Fruit fly (Drosophila melanogaster) whole organism, embryonic: ENCODE results near the gene CG31404.

Source experiments
- Abd-B ChIP-seq: fragments of 200-800 bp; sonication (Bioruptor generic); optimal IDR thresholded peaks from 2 replicates; lab custom pipeline; 2018; ENCODE audit warnings: missing biosample characterization, mild to moderate bottlenecking, missing genetic modification characterization, moderate library complexity
- CG12071 ChIP-seq: fragments of 200-800 bp; sonication (Bioruptor generic); optimal IDR thresholded peaks from 3 replicates; lab custom pipeline; 2018; ENCODE audit warnings: missing biosample characterization, mild to moderate bottlenecking, missing genetic modification characterization
- CG12299 ChIP-seq: fragments of 200-800 bp; sonication (Bioruptor generic); optimal IDR thresholded peaks from 2 replicates; lab custom pipeline; 2018; ENCODE audit warnings: missing biosample characterization, mild to moderate bottlenecking, missing genetic modification characterization
- CG12391 ChIP-seq: fragments of 200-800 bp; sonication (Bioruptor generic); optimal IDR thresholded peaks from 3 replicates; lab custom pipeline; 2018; ENCODE audit warnings: missing biosample characterization, mild to moderate bottlenecking, missing genetic modification characterization, moderate library complexity
- CG12942 ChIP-seq: fragments of 200-800 bp; sonication (Bioruptor generic); optimal IDR thresholded peaks from 3 replicates; lab custom pipeline; 2016; ENCODE audit warnings: missing biosample characterization, missing genetic modification characterization
- CG13287 ChIP-seq: fragments of 200-800 bp; sonication (Bioruptor generic); IDR thresholded peaks from 2 replicates; pipeline ENCODE4 v1.3.6; 2022; ENCODE audit warnings: missing biosample characterization, missing genetic modification characterization; ENCODE audit not compliant: partially characterized antibody
- CG14860 ChIP-seq: fragments of 200-800 bp; sonication (Bioruptor generic); IDR thresholded peaks from 3 replicates; pipeline ENCODE4 v1.3.6; 2022; ENCODE audit warnings: missing biosample characterization, missing genetic modification characterization; ENCODE audit not compliant: partially characterized antibody
- CG15073 ChIP-seq: fragments of 200-800 bp; sonication (Bioruptor generic); optimal IDR thresholded peaks from 2 replicates; lab custom pipeline; 2016; ENCODE audit warnings: missing biosample characterization, missing genetic modification characterization
- CG15479 ChIP-seq: fragments of 200-800 bp; sonication (Bioruptor generic); optimal IDR thresholded peaks from 3 replicates; lab custom pipeline; 2019; ENCODE audit warnings: missing biosample characterization, mild to moderate bottlenecking, missing genetic modification characterization, moderate library complexity
- CG16813 ChIP-seq: fragments of 200-800 bp; sonication (Bioruptor generic); IDR thresholded peaks from 3 replicates; pipeline ENCODE4 v1.3.6; 2022; ENCODE audit warnings: missing biosample characterization, missing genetic modification characterization; ENCODE audit not compliant: partially characterized antibody
- CG2120 ChIP-seq: fragments of 200-800 bp; sonication (Bioruptor generic); optimal IDR thresholded peaks from 3 replicates; lab custom pipeline; 2016; ENCODE audit warnings: missing biosample characterization, missing genetic modification characterization
- CG31441 ChIP-seq: fragments of 200-800 bp; sonication (Bioruptor generic); IDR thresholded peaks from 2 replicates; pipeline ENCODE4 v1.3.6; 2022; ENCODE audit warnings: missing biosample characterization, missing genetic modification characterization
- CG7271 ChIP-seq: fragments of 200-800 bp; sonication (Bioruptor generic); optimal IDR thresholded peaks from 2 replicates; lab custom pipeline; 2018; ENCODE audit warnings: missing biosample characterization, mild to moderate bottlenecking, missing genetic modification characterization, moderate library complexity
- CG7963 ChIP-seq: fragments of 200-800 bp; sonication (Bioruptor generic); IDR thresholded peaks from 3 replicates; pipeline ENCODE4 v1.3.6; 2022; ENCODE audit warnings: missing biosample characterization, missing genetic modification characterization; ENCODE audit not compliant: partially characterized antibody
- CG7987 ChIP-seq: fragments of 200-800 bp; sonication (Bioruptor generic); optimal IDR thresholded peaks from 2 replicates; lab custom pipeline; 2018; ENCODE audit warnings: missing biosample characterization, mild to moderate bottlenecking, missing genetic modification characterization, moderate library complexity
- CG8924 ChIP-seq: fragments of 200-800 bp; optimal IDR thresholded peaks from 3 replicates; lab custom pipeline; 2019; ENCODE audit warnings: missing biosample characterization, mild to moderate bottlenecking, missing genetic modification characterization, moderate library complexity
- CTCF ChIP-seq: fragments of 200-800 bp; sonication (Bioruptor generic); optimal IDR thresholded peaks from 2 replicates; lab custom pipeline; 2017; ENCODE audit warnings: missing biosample characterization, mild to moderate bottlenecking, missing genetic modification characterization, moderate library complexity
- Ets97D ChIP-seq: fragments of 200-800 bp; sonication (Bioruptor generic); optimal IDR thresholded peaks from 3 replicates; lab custom pipeline; 2016; ENCODE audit warnings: missing biosample characterization, missing genetic modification characterization
- H15 ChIP-seq: fragments of 200-800 bp; sonication (Bioruptor generic); IDR thresholded peaks from 3 replicates; pipeline ENCODE4 v1.3.6; 2022; ENCODE audit warnings: missing biosample characterization, missing genetic modification characterization
- HLHmδ ChIP-seq: fragments of 200-800 bp; sonication (Bioruptor generic); optimal IDR thresholded peaks from 2 replicates; lab custom pipeline; 2018; ENCODE audit warnings: missing biosample characterization, mild to moderate bottlenecking, missing genetic modification characterization, moderate library complexity
- Hr78 ChIP-seq, 2 experiments: fragments of 200-800 bp in 1 of 2; fragments of >200 bp in 1 of 2; sonication (Bioruptor generic) in 1 of 2; optimal IDR thresholded peaks; 2 replicates each; lab custom pipeline; 2017 to 2019; ENCODE audit warnings: missing biosample characterization in 2 of 2, missing genetic modification characterization in 2 of 2, mild to moderate bottlenecking in 1 of 2, moderate library complexity in 1 of 2
- Mes4 ChIP-seq: fragments of 200-800 bp; sonication (Bioruptor generic); optimal IDR thresholded peaks from 2 replicates; lab custom pipeline; 2016; ENCODE audit warnings: missing biosample characterization, missing genetic modification characterization
- Oli ChIP-seq: fragments of 200-800 bp; sonication (Bioruptor generic); optimal IDR thresholded peaks from 2 replicates; lab custom pipeline; 2018; ENCODE audit warnings: missing biosample characterization, mild to moderate bottlenecking, missing genetic modification characterization, moderate library complexity
- Opbp ChIP-seq: fragments of 200-800 bp; sonication (Bioruptor generic); IDR thresholded peaks from 3 replicates; pipeline ENCODE4 v1.3.6; 2022; ENCODE audit warnings: missing biosample characterization, missing genetic modification characterization; ENCODE audit not compliant: partially characterized antibody
- PHDP ChIP-seq: fragments of 200-800 bp; sonication (Bioruptor generic); optimal IDR thresholded peaks from 3 replicates; lab custom pipeline; 2018; ENCODE audit warnings: missing biosample characterization, mild to moderate bottlenecking, missing genetic modification characterization, moderate library complexity
- Sin3A ChIP-seq: fragments of >200 bp; optimal IDR thresholded peaks from 2 replicates; lab custom pipeline; 2018
- Xrp1 ChIP-seq: fragments of 200-800 bp; sonication (Bioruptor generic); IDR thresholded peaks from 2 replicates; pipeline ENCODE4 v1.3.6; 2022; ENCODE audit warnings: missing biosample characterization, missing genetic modification characterization
- aop ChIP-seq: fragments of 200-800 bp; sonication (Bioruptor generic); IDR thresholded peaks from 2 replicates; pipeline ENCODE4 v1.3.6; 2022; ENCODE audit warnings: missing biosample characterization, missing genetic modification characterization
- bowl ChIP-seq: fragments of 200-800 bp; sonication (Bioruptor generic); IDR thresholded peaks from 2 replicates; pipeline ENCODE4 v1.3.6; 2022; ENCODE audit warnings: missing biosample characterization, missing genetic modification characterization
- btn ChIP-seq: fragments of 200-800 bp; sonication (Bioruptor generic); optimal IDR thresholded peaks from 2 replicates; lab custom pipeline; 2016; ENCODE audit warnings: missing biosample characterization, missing genetic modification characterization
- cad ChIP-seq: fragments of >200 bp; optimal IDR thresholded peaks from 2 replicates; lab custom pipeline; 2017; ENCODE audit warnings: missing biosample characterization, missing genetic modification characterization
- eve ChIP-seq, 2 experiments: fragments of >200 bp; optimal IDR thresholded peaks; 2 replicates each; lab custom pipeline; 2017; ENCODE audit warnings: missing biosample characterization in 2 of 2, missing genetic modification characterization in 2 of 2
- gro ChIP-seq: fragments of 200-800 bp; sonication (Bioruptor generic); optimal IDR thresholded peaks from 2 replicates; lab custom pipeline; 2016; ENCODE audit warnings: missing biosample characterization, missing genetic modification characterization
- lbe ChIP-seq: fragments of 200-800 bp; sonication (Bioruptor generic); optimal IDR thresholded peaks from 2 replicates; lab custom pipeline; 2016; ENCODE audit warnings: missing biosample characterization, mild to moderate bottlenecking, missing genetic modification characterization
- prd ChIP-seq, 3 experiments: fragments of >200 bp in 2 of 3; fragments of 200-800 bp in 1 of 3; sonication (Bioruptor generic) in 1 of 3; optimal IDR thresholded peaks in 2 of 3; IDR thresholded peaks in 1 of 3; 2 replicates in 2 of 3; 3 replicates in 1 of 3; pipeline versions ENCODE4 v1.3.6 to Lab custom; 2017 to 2022; ENCODE audit warnings: missing biosample characterization in 1 of 3, missing genetic modification characterization in 1 of 3
- run ChIP-seq: fragments of 200-800 bp; sonication (Bioruptor generic); optimal IDR thresholded peaks from 3 replicates; lab custom pipeline; 2018; ENCODE audit warnings: missing biosample characterization, mild to moderate bottlenecking, missing genetic modification characterization
- salm ChIP-seq: fragments of 200-800 bp; sonication (Bioruptor generic); optimal IDR thresholded peaks from 2 replicates; lab custom pipeline; 2018; ENCODE audit warnings: missing biosample characterization, mild to moderate bottlenecking, missing genetic modification characterization
- ttk ChIP-seq: fragments of 200-800 bp; sonication (Bioruptor generic); IDR thresholded peaks from 2 replicates; pipeline ENCODE4 v2.1.2; 2022; ENCODE audit warnings: missing biosample characterization, missing genetic modification characterization
- twi ChIP-seq: fragments of 200-800 bp; optimal IDR thresholded peaks from 2 replicates; lab custom pipeline; 2019; ENCODE audit warnings: missing biosample characterization, mild to moderate bottlenecking, missing genetic modification characterization, moderate library complexity
- yki ChIP-seq: fragments of >200 bp; optimal IDR thresholded peaks from 3 replicates; lab custom pipeline; 2018
- zen ChIP-seq: fragments of 200-800 bp; sonication (Bioruptor generic); optimal IDR thresholded peaks from 3 replicates; lab custom pipeline; 2018; ENCODE audit warnings: missing biosample characterization, mild to moderate bottlenecking, missing genetic modification characterization, moderate library complexity
- zfh1 ChIP-seq: fragments of 200-800 bp; sonication (Bioruptor generic); IDR thresholded peaks from 3 replicates; pipeline ENCODE4 v1.3.6; 2022; ENCODE audit warnings: missing biosample characterization, missing genetic modification characterization

The CG31404 gene

dm6 chr3R:19335482-19335881 lies 40.3 kb downstream of the CG31404 start:
- TF ChIP-seq CG7271 (peak; percentile 1), cad (GFP tag; lab: Kevin White, UChicago) (peak; percentile 94), CG7963 (GFP tag; lab: Robert Waterston, UW) (0 out of 3 replicates have a peak, but pooled peaks have one; percentile 11), Mes4 (GFP tag; lab: Kevin White, UChicago) (no peak), CG2120 (GFP tag; lab: Kevin White, UChicago) (no peak), CG15479 (peak; percentile 70)

- TF ChIP-seq twi (tag; lab: Kevin White, UChicago) (peak; percentile 90), CG13287 (GFP tag; lab: Robert Waterston, UW) (no peak)
Observed at dm6 chr3R:19332553-19332952, 43.3 kb downstream of the CG31404 start.

DNA sequence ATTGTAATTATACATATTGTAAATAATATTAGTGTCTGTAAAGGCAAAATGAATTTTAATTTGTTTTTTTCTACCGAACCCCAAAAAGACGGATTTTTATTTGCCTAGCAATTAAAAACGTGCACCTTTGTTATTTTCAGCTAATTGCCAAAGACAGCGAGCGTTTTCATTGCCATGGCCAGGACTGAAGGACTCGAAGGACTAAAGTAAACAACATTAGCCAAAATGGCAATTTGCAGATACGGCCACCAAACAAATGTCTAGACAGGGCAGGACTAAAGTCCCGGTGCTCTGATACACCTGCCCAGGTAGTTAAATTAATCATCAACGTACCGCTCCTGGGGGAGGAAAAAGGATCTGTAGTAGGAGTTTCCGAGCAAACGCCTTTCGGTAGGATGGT lies 43.8 kb downstream of the CG31404 start:
- TF ChIP-seq Sin3A (lab: Kevin White, UChicago) (no peak), zen (tag; lab: Kevin White, UChicago) (peak; percentile 95)

- TF ChIP-seq CG7987 (GFP tag; lab: Kevin White, UChicago) (no peak), CG14860 (0 out of 3 replicates have a peak, but pooled peaks have one; percentile 18)
- TF ChIP-seq, all 482 proteins: peak for 1
Observed at dm6 chr3R:19328716-19329115, 47.1 kb downstream of the CG31404 start.

dm6 chr3R:19326043-19326805 lies 49.6 kb downstream of the CG31404 start, which contains the start of gene Delta:
Delta (minus strand) TSS chr3R:19326217.
- TF ChIP-seq PHDP (peak; percentile 27), Hr78 (GFP tag; optimal IDR thresholded peaks at IDR 0.05; lab: Kevin White, UChicago) (no peak), zfh1 (GFP tag; lab: Robert Waterston, UW) (0 out of 3 replicates have a peak, but pooled peaks have one; percentile 44), aop (GFP tag; lab: Robert Waterston, UW) (peak; percentile 33; the same call in 1 of the 2 replicates), salm (no peak), CG31441 (GFP tag; lab: Robert Waterston, UW) (no peak; the same call in 1 of the 2 replicates), yki (lab: Kevin White, UChicago) (peak; percentile 8), CG8924 (peak; percentile 71), prd (optimal IDR thresholded peaks at IDR 0.05; lab: Kevin White, UChicago) (no peak), prd (GFP tag; IDR thresholded peaks at IDR 0.05; lab: Robert Waterston, UW) (no peak), Xrp1 (GFP tag; lab: Robert Waterston, UW) (no peak), CG12071 (GFP tag; lab: Kevin White, UChicago) (no peak), lbe (GFP tag; lab: Kevin White, UChicago) (no peak), gro (GFP tag; lab: Kevin White, UChicago) (no peak), Abd-B (GFP tag; lab: Kevin White, UChicago) (no peak), run (tag; lab: Kevin White, UChicago) (no peak), bowl (no peak), CTCF (GFP tag; lab: Kevin White, UChicago) (peak; percentile 12), Ets97D (GFP tag; lab: Kevin White, UChicago) (no peak), CG16813 (peak; percentile 26; the same call in 1 of the 3 replicates), HLHmδ (GFP tag; lab: Kevin White, UChicago) (peak; percentile 85), eve (GFP tag; optimal IDR thresholded peaks at IDR 0.05; lab: Kevin White, UChicago) (peak in 1 of 2 experiments; percentile 17), CG12391 (tag; lab: Kevin White, UChicago) (peak; percentile 36), CG12299 (tag; lab: Kevin White, UChicago) (peak; percentile 24), btn (GFP tag; lab: Kevin White, UChicago) (no peak), Oli (tag; lab: Kevin White, UChicago) (peak; percentile 1), Opbp (GFP tag; lab: Robert Waterston, UW) (peak; percentile 66; the same call in 2 of the 3 replicates), CG15073 (no peak), CG12942 (GFP tag; lab: Kevin White, UChicago) (no peak), H15 (GFP tag; lab: Robert Waterston, UW) (no peak), ttk (GFP tag; lab: Robert Waterston, UW) (no peak)
